Worm (Caenorhabditis elegans) whole organism, early embryonic: ENCODE results near the gene F22F4.5.

ENCODE experiments used
- B0310.2 ChIP-seq: sonication (generic microtip); optimal IDR thresholded peaks from 2 replicates; lab custom pipeline; 2016; ENCODE audit warnings: mild to moderate bottlenecking, missing genetic modification characterization, missing compliant biosample characterization
- F13C5.2 ChIP-seq: sonication (generic microtip); optimal IDR thresholded peaks from 2 replicates; lab custom pipeline; 2017; ENCODE audit warnings: mild to moderate bottlenecking, missing genetic modification characterization, inconsistent platforms, missing compliant biosample characterization
- aly-1 ChIP-seq: sonication (generic microtip); optimal IDR thresholded peaks from 2 replicates; lab custom pipeline; 2016; ENCODE audit warnings: missing genetic modification characterization, missing compliant biosample characterization
- ama-1 ChIP-seq: fragments of 150-350 bp; optimal IDR thresholded peaks from 2 replicates; lab custom pipeline; 2014
- ceh-13 ChIP-seq: fragments of 200-800 bp; sonication (Bioruptor generic); optimal IDR thresholded peaks from 2 replicates; lab custom pipeline; 2018; ENCODE audit warnings: mild to moderate bottlenecking, missing genetic modification characterization, missing compliant biosample characterization
- ceh-36 ChIP-seq: sonication (generic microtip); optimal IDR thresholded peaks from 2 replicates; lab custom pipeline; 2016; ENCODE audit warnings: missing genetic modification characterization, inconsistent platforms, missing compliant biosample characterization
- ets-7 ChIP-seq: sonication (generic microtip); optimal IDR thresholded peaks from 2 replicates; lab custom pipeline; 2016; ENCODE audit warnings: missing genotype, missing genetic modification characterization, missing compliant biosample characterization
- flt-1 ChIP-seq: fragments of 200-800 bp; sonication (Bioruptor generic); IDR thresholded peaks from 2 replicates; pipeline ENCODE4 v1.3.6; 2022; ENCODE audit warnings: missing genetic modification characterization, missing compliant biosample characterization
- hmbx-1 ChIP-seq: sonication (generic microtip); optimal IDR thresholded peaks from 2 replicates; lab custom pipeline; 2016; ENCODE audit warnings: mild to moderate bottlenecking, missing genetic modification characterization, missing compliant biosample characterization
- hmg-4 ChIP-seq: fragments of 200-800 bp; sonication (Bioruptor generic); optimal IDR thresholded peaks from 2 replicates; lab custom pipeline; 2018; ENCODE audit warnings: mild to moderate bottlenecking, missing genetic modification characterization, missing compliant biosample characterization
- hnd-1 ChIP-seq: sonication (generic microtip); optimal IDR thresholded peaks from 2 replicates; lab custom pipeline; 2016; ENCODE audit warnings: missing genetic modification characterization, missing compliant biosample characterization
- pes-1 ChIP-seq: fragments of 200-800 bp; sonication (Bioruptor generic); IDR thresholded peaks from 2 replicates; pipeline ENCODE4 v1.3.6; 2022; ENCODE audit warnings: missing genetic modification reagents, missing genetic modification characterization, missing compliant biosample characterization
- scrt-1 ChIP-seq: fragments of 200-800 bp; sonication (Bioruptor generic); IDR thresholded peaks from 2 replicates; pipeline ENCODE4 v1.3.6; 2022; ENCODE audit warnings: missing genetic modification characterization, missing compliant biosample characterization
- sea-1 ChIP-seq: fragments of 200-800 bp; sonication (Bioruptor generic); conservative IDR thresholded peaks from 2 replicates; pipeline ENCODE4 v1.3.6; 2022; ENCODE audit warnings: missing genetic modification characterization, missing compliant biosample characterization
- tbx-11 ChIP-seq: fragments of 200-800 bp; sonication (Bioruptor generic); IDR thresholded peaks from 2 replicates; pipeline ENCODE4 v1.3.6; 2022; ENCODE audit warnings: missing genetic modification characterization, missing compliant biosample characterization
- tbx-37 ChIP-seq: fragments of 200-800 bp; sonication (Bioruptor generic); conservative IDR thresholded peaks from 2 replicates; pipeline ENCODE4 v1.3.6; 2022; ENCODE audit warnings: missing genetic modification reagents, missing genetic modification characterization, missing compliant biosample characterization
- tra-4 ChIP-seq: sonication (generic microtip); optimal IDR thresholded peaks from 2 replicates; lab custom pipeline; 2017; ENCODE audit warnings: missing genetic modification characterization, missing compliant biosample characterization

The F22F4.5 gene

DNA sequence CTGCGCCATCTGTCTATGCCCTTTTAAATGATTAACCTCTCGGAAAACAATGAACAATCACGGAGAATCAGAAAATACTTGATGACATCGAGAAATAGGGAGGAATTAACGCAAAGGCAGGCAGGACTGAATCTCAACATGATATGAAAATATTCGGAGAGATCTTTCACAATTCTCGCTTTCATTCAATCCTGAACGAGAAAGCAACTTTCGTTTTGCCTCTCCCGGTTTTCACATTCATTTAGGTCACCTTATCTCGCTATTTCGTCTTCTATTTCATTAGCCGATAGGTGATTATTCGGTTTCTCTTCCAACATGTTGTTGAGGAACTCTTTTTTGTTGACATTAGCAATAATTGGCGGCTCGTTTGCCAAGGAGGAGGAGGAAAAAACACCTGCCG lies 11.6 kb upstream of the F22F4.5 start:
- TF ChIP-seq tbx-11 (GFP tag; lab: Robert Waterston, UW): no peak
- no peak for TF ChIP-seq scrt-1 (GFP tag; lab: Robert Waterston, UW)
- no peak for TF ChIP-seq aly-1
- TF ChIP-seq tbx-37: no peak
- no peak for TF ChIP-seq B0310.2
- no peak for TF ChIP-seq flt-1 (GFP tag; lab: Robert Waterston, UW)
- TF ChIP-seq ama-1: no peak
- TF ChIP-seq ceh-36 (tag; lab: Kevin White, UChicago): no peak
- TF ChIP-seq tra-4 (tag; lab: Kevin White, UChicago): no peak
- no peak for TF ChIP-seq sea-1 (GFP tag; lab: Robert Waterston, UW)
- no peak for TF ChIP-seq F13C5.2 (tag; lab: Kevin White, UChicago)
- TF ChIP-seq ceh-13: no peak

DNA sequence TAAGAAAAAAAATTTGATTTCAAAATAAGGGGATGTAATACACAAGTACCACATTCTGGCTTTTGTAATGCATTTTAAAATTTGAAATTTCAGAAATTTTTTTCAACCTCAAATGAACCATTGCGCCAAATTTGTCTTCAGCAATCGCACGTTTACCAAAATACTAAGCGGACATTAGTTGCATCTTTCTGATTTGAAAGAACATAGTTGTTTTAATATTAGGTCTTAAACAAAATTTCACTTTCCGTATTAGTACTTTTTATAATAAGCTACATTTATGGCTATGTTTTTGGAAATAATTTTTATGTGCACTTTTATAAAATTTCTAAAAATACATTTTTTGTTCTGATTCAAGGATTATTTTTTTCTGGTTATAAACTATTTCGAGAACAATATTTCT lies 11.2 kb upstream of the F22F4.5 start, which contains the start of gene sups-1:
Gene sups-1, plus strand, starts transcription at position 301 of the 400 bp plus-strand sequence.
- no peak for TF ChIP-seq pes-1 (GFP tag; lab: Robert Waterston, UW)
- no peak for TF ChIP-seq hnd-1
- TF ChIP-seq ets-7 (tag; lab: Kevin White, UChicago): no peak
- no peak for TF ChIP-seq flt-1 (GFP tag; lab: Robert Waterston, UW)
- TF ChIP-seq tbx-37: no peak
- TF ChIP-seq ceh-13: no peak
- no peak for TF ChIP-seq aly-1

DNA sequence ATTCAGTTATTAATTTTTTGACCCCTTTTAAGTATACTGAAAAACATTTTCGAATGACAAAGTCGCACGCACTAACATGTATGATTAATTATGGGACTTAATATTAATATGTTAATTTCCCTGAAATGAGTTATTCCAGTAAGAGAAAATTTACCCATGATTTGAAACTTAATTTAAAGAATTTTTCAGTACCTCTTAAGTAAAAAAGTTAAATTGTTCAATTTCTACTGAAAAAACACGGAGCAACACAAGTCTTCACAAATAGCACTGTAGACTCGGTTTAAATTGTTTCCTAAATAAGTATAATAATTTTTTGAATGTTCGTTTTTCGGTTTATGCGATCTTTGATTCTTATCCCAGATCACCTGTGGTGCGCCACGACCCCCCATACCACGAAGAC lies 9.8 kb upstream of the F22F4.5 start:
- no peak for TF ChIP-seq flt-1 (GFP tag; lab: Robert Waterston, UW)
- no peak for TF ChIP-seq pes-1 (GFP tag; lab: Robert Waterston, UW)
- TF ChIP-seq B0310.2: no peak
- no peak for TF ChIP-seq tbx-11 (GFP tag; lab: Robert Waterston, UW)
- no peak for TF ChIP-seq scrt-1 (GFP tag; lab: Robert Waterston, UW)
- TF ChIP-seq ceh-36 (tag; lab: Kevin White, UChicago): no peak
- no peak for TF ChIP-seq aly-1
- TF ChIP-seq ama-1: no peak
- TF ChIP-seq F13C5.2 (tag; lab: Kevin White, UChicago): no peak
- TF ChIP-seq hmbx-1: no peak
- TF ChIP-seq tbx-37: no peak
- no peak for TF ChIP-seq hmg-4
- no peak for TF ChIP-seq ets-7 (tag; lab: Kevin White, UChicago)
- TF ChIP-seq hnd-1: no peak

DNA sequence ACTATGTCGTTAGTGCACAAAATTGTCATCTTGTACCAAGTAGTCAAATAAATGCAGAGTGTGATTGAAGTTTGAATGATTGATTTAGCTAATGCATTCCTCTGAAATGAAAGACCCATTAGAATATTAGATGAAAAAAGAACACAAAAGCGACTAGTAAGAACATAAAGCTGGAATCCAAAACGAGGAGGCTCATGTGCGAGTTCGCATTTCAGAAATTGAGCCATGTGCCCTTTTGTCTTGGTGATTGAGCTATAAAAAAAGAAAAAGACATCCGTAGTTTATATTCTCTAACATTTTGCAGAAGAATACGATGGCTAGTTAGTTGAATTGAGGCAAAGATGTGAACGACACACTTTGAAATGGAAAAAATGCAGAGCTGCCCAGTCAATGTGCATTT lies 8.8 kb upstream of the F22F4.5 start, which contains the start of gene F22F4.4:
Gene F22F4.4, minus strand, starts transcription at position 101 of the 400 bp plus-strand sequence.
- no peak for TF ChIP-seq F13C5.2 (tag; lab: Kevin White, UChicago)
- no peak for TF ChIP-seq ceh-36 (tag; lab: Kevin White, UChicago)
- no peak for TF ChIP-seq tbx-11 (GFP tag; lab: Robert Waterston, UW)
- TF ChIP-seq tbx-37: no peak
- no peak for TF ChIP-seq sea-1 (GFP tag; lab: Robert Waterston, UW)
- no peak for TF ChIP-seq ets-7 (tag; lab: Kevin White, UChicago)
- TF ChIP-seq hmbx-1: no peak
- no peak for TF ChIP-seq aly-1
- TF ChIP-seq B0310.2: no peak
- TF ChIP-seq hmg-4: no peak
- TF ChIP-seq hnd-1: no peak
- TF ChIP-seq scrt-1 (GFP tag; lab: Robert Waterston, UW): no peak
- no peak for TF ChIP-seq ama-1
- no peak for TF ChIP-seq pes-1 (GFP tag; lab: Robert Waterston, UW)
- TF ChIP-seq flt-1 (GFP tag; lab: Robert Waterston, UW): no peak
- no peak for TF ChIP-seq tra-4 (tag; lab: Kevin White, UChicago)

DNA sequence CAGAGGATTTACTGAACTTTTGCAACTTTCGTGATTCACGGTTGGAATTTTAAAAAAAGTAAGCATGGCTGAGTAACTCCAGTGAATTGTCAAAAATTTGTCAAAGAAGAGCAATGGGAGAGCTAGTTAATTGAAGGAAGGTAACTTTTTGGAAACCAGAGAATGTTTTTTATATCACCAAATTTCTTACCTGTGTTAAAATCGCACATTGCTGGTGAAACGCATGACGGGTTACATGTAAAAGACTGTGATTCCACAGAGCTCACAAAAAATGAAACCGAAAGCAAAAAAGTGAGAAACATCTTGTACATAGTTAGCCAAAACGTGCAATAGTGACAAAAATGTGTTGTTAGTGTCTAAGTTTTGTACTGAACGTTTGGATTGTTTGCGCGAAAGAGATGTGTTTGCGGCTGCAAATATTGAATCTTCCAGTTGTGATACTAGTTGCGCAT lies 6.5 kb upstream of the F22F4.5 start, which contains the start of gene F22F4.9:
Gene F22F4.9, minus strand, starts transcription at position 402 of the 452 bp plus-strand sequence.
- TF ChIP-seq ama-1: no peak
- TF ChIP-seq F13C5.2 (tag; lab: Kevin White, UChicago): no peak
- TF ChIP-seq flt-1 (GFP tag; lab: Robert Waterston, UW): no peak
- no peak for TF ChIP-seq B0310.2
- TF ChIP-seq tra-4 (tag; lab: Kevin White, UChicago): no peak
- TF ChIP-seq pes-1 (GFP tag; lab: Robert Waterston, UW): no peak
- TF ChIP-seq hmbx-1: no peak
- TF ChIP-seq scrt-1 (GFP tag; lab: Robert Waterston, UW): no peak
- TF ChIP-seq tbx-11 (GFP tag; lab: Robert Waterston, UW): no peak
- no peak for TF ChIP-seq hnd-1
- TF ChIP-seq tbx-37: no peak

DNA sequence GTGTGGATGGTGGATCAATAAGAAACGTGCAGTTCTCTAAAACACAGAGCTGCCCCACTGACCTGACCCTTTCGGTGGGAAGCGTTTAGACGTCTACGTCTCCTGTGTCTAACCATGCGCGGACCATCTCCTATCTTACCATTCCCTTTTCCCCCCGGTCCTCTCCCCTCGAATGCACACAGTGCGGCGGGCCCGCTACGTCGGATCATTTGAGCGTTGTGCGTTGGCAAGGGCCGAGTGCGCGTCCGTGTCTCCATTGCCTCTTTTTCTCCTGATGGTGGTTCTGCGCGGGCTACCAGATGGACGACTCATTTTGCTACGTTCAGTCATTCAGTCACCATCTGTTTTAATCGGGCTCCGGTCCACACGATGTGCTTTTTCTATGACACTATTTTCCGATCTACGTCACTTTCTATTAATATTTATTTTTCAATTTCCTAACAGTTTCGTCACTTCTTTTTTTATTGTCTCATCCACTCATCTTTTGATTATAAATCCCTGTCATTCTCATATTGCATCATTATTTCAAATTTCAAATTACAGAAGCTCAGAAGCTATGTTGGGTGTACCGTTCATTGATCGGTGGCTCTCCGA lies 3.0 kb upstream of the F22F4.5 start, which contains the start of gene inx-3:
Gene inx-3, plus strand, starts transcription at position 544 of the 594 bp plus-strand sequence.
- TF ChIP-seq F13C5.2 (tag; lab: Kevin White, UChicago) (no peak), ets-7 (tag; lab: Kevin White, UChicago) (no peak), tra-4 (tag; lab: Kevin White, UChicago) (no peak), pes-1 (GFP tag; lab: Robert Waterston, UW) (no peak; the same call in 1 of the 2 replicates), ceh-36 (tag; lab: Kevin White, UChicago) (no peak), tbx-37 (0 out of 2 replicates have a peak, but pooled peaks have one; percentile 21), sea-1 (GFP tag; lab: Robert Waterston, UW) (0 out of 2 replicates have a peak, but pooled peaks have one; percentile 25), ama-1 (no peak), aly-1 (peak; percentile 31), hmg-4 (peak; percentile 73), hmbx-1 (no peak), ceh-13 (no peak), scrt-1 (GFP tag; lab: Robert Waterston, UW) (no peak), tbx-11 (GFP tag; lab: Robert Waterston, UW) (no peak), hnd-1 (no peak), B0310.2 (no peak), flt-1 (GFP tag; lab: Robert Waterston, UW) (peak; percentile 24; the same call in 1 of the 2 replicates)

DNA sequence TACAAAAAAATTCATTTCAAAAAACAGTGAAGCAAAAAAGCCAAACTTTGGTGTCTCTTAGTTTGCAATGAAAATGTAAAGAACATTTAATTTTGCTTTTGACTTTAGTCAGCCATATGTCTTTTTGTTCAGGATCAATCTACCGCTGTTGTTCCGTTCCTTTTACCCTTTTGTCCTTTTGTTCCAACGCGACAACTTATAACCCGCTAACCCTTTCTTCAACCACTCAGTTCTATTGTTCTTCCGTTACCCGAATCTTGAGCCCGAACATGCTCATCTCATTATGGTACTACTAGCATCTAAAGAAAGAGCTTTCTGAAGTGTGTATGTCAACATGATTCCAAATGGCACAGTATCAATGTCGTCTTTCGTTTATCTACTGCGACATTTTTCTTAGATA lies 1.3 kb upstream of the F22F4.5 start:
- TF ChIP-seq ama-1: no peak
- TF ChIP-seq tra-4 (tag; lab: Kevin White, UChicago): no peak
- no peak for TF ChIP-seq tbx-11 (GFP tag; lab: Robert Waterston, UW)
- no peak for TF ChIP-seq hmg-4
- TF ChIP-seq B0310.2: no peak
- TF ChIP-seq ceh-13: no peak
- TF ChIP-seq ets-7 (tag; lab: Kevin White, UChicago): no peak
- TF ChIP-seq F13C5.2 (tag; lab: Kevin White, UChicago): no peak
- no peak for TF ChIP-seq sea-1 (GFP tag; lab: Robert Waterston, UW)
- TF ChIP-seq ceh-36 (tag; lab: Kevin White, UChicago): no peak
- TF ChIP-seq scrt-1 (GFP tag; lab: Robert Waterston, UW): no peak
- no peak for TF ChIP-seq tbx-37
- TF ChIP-seq hmbx-1: no peak
